Worm (Caenorhabditis elegans) whole organism, L4 larva: Measurements from ENCODE around the gene F54H5.2.
A peak's percentile ranks its signal among the peaks of the same experiment; 100 is the strongest.

Source experiments
- D1046.2 ChIP-seq: fragments of 200-800 bp; sonication (Bioruptor generic); IDR thresholded peaks from 2 replicates; pipeline ENCODE4 v1.3.6; 2022; ENCODE audit warnings: missing genetic modification characterization, missing compliant biosample characterization
- F26F4.8 ChIP-seq: fragments of 200-800 bp; sonication (Bioruptor generic); conservative IDR thresholded peaks from 2 replicates; pipeline ENCODE4 v1.3.6; 2022; ENCODE audit warnings: missing genetic modification characterization, missing compliant biosample characterization
- F44E2.7 ChIP-seq: fragments of 200-800 bp; sonication (Bioruptor generic); IDR thresholded peaks from 2 replicates; pipeline ENCODE4 v2.1.2; 2022; ENCODE audit warnings: missing genetic modification characterization, missing compliant biosample characterization
- R02D3.7 ChIP-seq: fragments of 150-350 bp; sonication (generic microtip); optimal IDR thresholded peaks from 3 replicates; lab custom pipeline; 2014; ENCODE audit warnings: missing biosample characterization, missing genetic modification characterization
- T26A8.4 ChIP-seq: fragments of 200-800 bp; sonication (Bioruptor generic); IDR thresholded peaks from 2 replicates; pipeline ENCODE4 v1.3.6; 2022; ENCODE audit warnings: missing genetic modification characterization, missing compliant biosample characterization
- Y5F2A.4 ChIP-seq: fragments of 200-800 bp; sonication (Bioruptor generic); optimal IDR thresholded peaks from 2 replicates; lab custom pipeline; 2018; ENCODE audit warnings: mild to moderate bottlenecking, missing genetic modification characterization, missing compliant biosample characterization
- Y75B8A.6 ChIP-seq: fragments of 200-800 bp; sonication (Bioruptor generic); IDR thresholded peaks from 2 replicates; pipeline ENCODE4 v1.3.6; 2022; ENCODE audit warnings: missing genetic modification reagents, missing genetic modification characterization, missing compliant biosample characterization
- ZK337.2 ChIP-seq: fragments of 200-800 bp; sonication (Bioruptor generic); IDR thresholded peaks from 2 replicates; pipeline ENCODE4 v1.3.6; 2022; ENCODE audit warnings: missing genetic modification reagents, missing genetic modification characterization, missing compliant biosample characterization
- ama-1 ChIP-seq: fragments of 150-350 bp; optimal IDR thresholded peaks from 2 replicates; lab custom pipeline; 2014; ENCODE audit warnings: inconsistent platforms, mixed read lengths
- arid-1 ChIP-seq: fragments of 200-800 bp; sonication (Bioruptor generic); conservative IDR thresholded peaks from 2 replicates; pipeline ENCODE4 v1.3.6; 2022; ENCODE audit warnings: missing genetic modification reagents, missing genetic modification characterization, missing compliant biosample characterization
- ceh-28 ChIP-seq: fragments of 150-350 bp; optimal IDR thresholded peaks from 2 replicates; lab custom pipeline; 2014; ENCODE audit warnings: missing biosample characterization, missing genetic modification reagents, missing genetic modification characterization
- ceh-44 ChIP-seq: fragments of 200-800 bp; sonication (Bioruptor generic); IDR thresholded peaks from 2 replicates; pipeline ENCODE4 v1.3.6; 2022; ENCODE audit warnings: missing genetic modification reagents, missing genetic modification characterization, missing compliant biosample characterization
- ces-1 ChIP-seq: fragments of 150-350 bp; sonication (generic microtip); optimal IDR thresholded peaks from 4 replicates; lab custom pipeline; 2014; ENCODE audit warnings: missing biosample characterization, missing genetic modification reagents, missing genetic modification characterization
- cey-2 ChIP-seq: sonication (generic microtip); optimal IDR thresholded peaks from 3 replicates; lab custom pipeline; 2017; ENCODE audit warnings: missing genetic modification characterization, mild to moderate bottlenecking, missing compliant biosample characterization, antibody characterized with exemption, borderline replicate concordance; ENCODE audit not compliant: insufficient read depth
- daf-12 ChIP-seq: fragments of 150-350 bp; optimal IDR thresholded peaks from 2 replicates; lab custom pipeline; 2014; ENCODE audit warnings: missing biosample characterization, missing genetic modification reagents, missing genetic modification characterization
- dmd-9 ChIP-seq: fragments of 200-800 bp; sonication (Bioruptor generic); IDR thresholded peaks from 2 replicates; pipeline ENCODE4 v1.3.6; 2022; ENCODE audit warnings: missing genetic modification reagents, missing genetic modification characterization, missing compliant biosample characterization
- dpl-1 ChIP-seq: fragments of 150-350 bp; optimal IDR thresholded peaks from 2 replicates; lab custom pipeline; 2014; ENCODE audit warnings: missing biosample characterization, missing genetic modification reagents, missing genetic modification characterization
- dve-1 ChIP-seq: sonication (generic microtip); optimal IDR thresholded peaks from 2 replicates; lab custom pipeline; 2017; ENCODE audit warnings: antibody characterized with exemption, mild to moderate bottlenecking, missing genetic modification characterization, missing compliant biosample characterization; ENCODE audit not compliant: insufficient read depth
- egl-43 ChIP-seq: fragments of 200-800 bp; sonication (Bioruptor generic); IDR thresholded peaks from 2 replicates; pipeline ENCODE4 v1.3.6; 2022; ENCODE audit warnings: missing genetic modification reagents, missing genetic modification characterization, missing compliant biosample characterization
- fkh-10 ChIP-seq: fragments of 150-350 bp; optimal IDR thresholded peaks from 2 replicates; lab custom pipeline; 2014; ENCODE audit warnings: missing biosample characterization, missing genetic modification reagents, missing genetic modification characterization
- fos-1 ChIP-seq: fragments of 150-350 bp; optimal IDR thresholded peaks from 2 replicates; lab custom pipeline; 2014; ENCODE audit warnings: missing biosample characterization, missing genetic modification characterization
- gei-8 ChIP-seq: fragments of 200-800 bp; sonication (Bioruptor generic); optimal IDR thresholded peaks from 2 replicates; lab custom pipeline; 2018; ENCODE audit warnings: mild to moderate bottlenecking, missing genetic modification characterization, missing compliant biosample characterization
- hif-1 ChIP-seq, 2 experiments: sonication (generic microtip); optimal IDR thresholded peaks; 2 replicates each; lab custom pipeline; 2016 to 2017; ENCODE audit warnings: missing compliant biosample characterization in 2 of 2, missing genetic modification characterization in 2 of 2, missing genetic modification reagents in 2 of 2, missing genotype in 2 of 2, mild to moderate bottlenecking in 1 of 2
- hlh-11 ChIP-seq: fragments of 200-800 bp; sonication (Bioruptor generic); optimal IDR thresholded peaks from 2 replicates; lab custom pipeline; 2018; ENCODE audit warnings: mild to moderate bottlenecking, missing genetic modification characterization, missing compliant biosample characterization
- jun-1 ChIP-seq: fragments of 150-350 bp; optimal IDR thresholded peaks from 2 replicates; lab custom pipeline; 2014; ENCODE audit warnings: missing biosample characterization, missing genetic modification reagents, missing genetic modification characterization
- lim-7 ChIP-seq: fragments of 200-800 bp; sonication (Bioruptor generic); IDR thresholded peaks from 2 replicates; pipeline ENCODE4 v1.3.6; 2022; ENCODE audit warnings: missing genetic modification characterization, missing compliant biosample characterization
- lin-15B ChIP-seq: fragments of 150-350 bp; sonication (generic microtip); optimal IDR thresholded peaks from 3 replicates; lab custom pipeline; 2014; ENCODE audit warnings: missing biosample characterization, missing genetic modification characterization
- lin-38 ChIP-seq: fragments of 200-800 bp; sonication (Bioruptor generic); IDR thresholded peaks from 2 replicates; pipeline ENCODE4 v1.3.6; 2022; ENCODE audit warnings: missing genetic modification reagents, missing genetic modification characterization, missing compliant biosample characterization
- lir-3 ChIP-seq: sonication (generic microtip); optimal IDR thresholded peaks from 2 replicates; lab custom pipeline; 2016; ENCODE audit warnings: mild to moderate bottlenecking, missing genetic modification characterization, missing compliant biosample characterization
- lsy-2 ChIP-seq, 2 experiments: fragments of 150-350 bp in 1 of 2; sonication (generic microtip) in 1 of 2; optimal IDR thresholded peaks; 2 replicates each; lab custom pipeline; 2014 to 2017; ENCODE audit warnings: missing biosample characterization in 2 of 2, missing genetic modification characterization in 2 of 2
- mdl-1 ChIP-seq, 2 experiments: fragments of 150-350 bp in 1 of 2; sonication (generic microtip) in 1 of 2; optimal IDR thresholded peaks; 2 replicates each; lab custom pipeline; 2014 to 2017; ENCODE audit warnings: missing biosample characterization in 2 of 2, missing genetic modification characterization in 2 of 2
- mdt-29 ChIP-seq: fragments of 200-800 bp; sonication (Bioruptor generic); IDR thresholded peaks from 2 replicates; pipeline ENCODE4 v1.3.6; 2022; ENCODE audit warnings: missing genetic modification reagents, missing genetic modification characterization, missing compliant biosample characterization
- mes-2 ChIP-seq: sonication (generic microtip); optimal IDR thresholded peaks from 2 replicates; lab custom pipeline; 2016; ENCODE audit warnings: missing genotype, mild to moderate bottlenecking, missing genetic modification characterization, missing compliant biosample characterization; ENCODE audit not compliant: poor library complexity, severe bottlenecking
- nhr-10 ChIP-seq: fragments of 150-350 bp; optimal IDR thresholded peaks from 2 replicates; lab custom pipeline; 2014; ENCODE audit warnings: missing biosample characterization, missing genetic modification characterization
- nhr-102 ChIP-seq: sonication (generic microtip); optimal IDR thresholded peaks from 2 replicates; lab custom pipeline; 2016; ENCODE audit warnings: mild to moderate bottlenecking, missing genetic modification characterization, moderate library complexity, missing compliant biosample characterization
- nhr-11 ChIP-seq: fragments of 150-350 bp; optimal IDR thresholded peaks from 2 replicates; lab custom pipeline; 2014; ENCODE audit warnings: missing biosample characterization, missing genetic modification characterization
- nhr-237 ChIP-seq: sonication (generic microtip); optimal IDR thresholded peaks from 2 replicates; lab custom pipeline; 2017; ENCODE audit warnings: missing biosample characterization, missing genetic modification characterization
- nhr-25 ChIP-seq: sonication (generic microtip); optimal IDR thresholded peaks from 2 replicates; lab custom pipeline; 2017; ENCODE audit warnings: missing genetic modification characterization, mild to moderate bottlenecking, missing compliant biosample characterization, antibody characterized with exemption, moderate library complexity, borderline replicate concordance; ENCODE audit not compliant: insufficient read depth
- nhr-6 ChIP-seq: fragments of 150-350 bp; optimal IDR thresholded peaks from 2 replicates; lab custom pipeline; 2014; ENCODE audit warnings: missing biosample characterization, missing genetic modification characterization
- nhr-77 ChIP-seq: fragments of 150-350 bp; optimal IDR thresholded peaks from 2 replicates; lab custom pipeline; 2014; ENCODE audit warnings: missing biosample characterization, missing genetic modification characterization
- pha-4 ChIP-seq, 2 experiments: fragments of 150-350 bp in 1 of 2; fragments of 200-800 bp in 1 of 2; sonication (Bioruptor generic) in 1 of 2; IDR thresholded peaks in 1 of 2; optimal IDR thresholded peaks in 1 of 2; 2 replicates each; pipeline versions ENCODE4 v1.3.6 to Lab custom; 2014 to 2022; ENCODE audit warnings: missing genetic modification characterization in 2 of 2, missing genetic modification reagents in 2 of 2, missing biosample characterization in 1 of 2, missing compliant biosample characterization in 1 of 2
- pqm-1 ChIP-seq: sonication (generic microtip); optimal IDR thresholded peaks from 2 replicates; lab custom pipeline; 2017; ENCODE audit warnings: missing biosample characterization, missing genetic modification characterization
- sdz-12 ChIP-seq: fragments of 200-800 bp; sonication (Bioruptor generic); optimal IDR thresholded peaks from 2 replicates; lab custom pipeline; 2018; ENCODE audit warnings: mild to moderate bottlenecking, missing genetic modification characterization, missing compliant biosample characterization
- snpc-1.2 ChIP-seq: fragments of 200-800 bp; sonication (Bioruptor generic); IDR thresholded peaks from 2 replicates; pipeline ENCODE4 v1.3.6; 2022; ENCODE audit warnings: missing genetic modification reagents, missing genetic modification characterization, missing compliant biosample characterization
- snpc-4 ChIP-seq: fragments of 150-350 bp; optimal IDR thresholded peaks from 2 replicates; lab custom pipeline; 2014; ENCODE audit warnings: missing biosample characterization, missing genetic modification characterization
- spr-1 ChIP-seq: sonication (generic microtip); optimal IDR thresholded peaks from 2 replicates; lab custom pipeline; 2016; ENCODE audit warnings: mild to moderate bottlenecking, missing genetic modification characterization, missing compliant biosample characterization
- unc-39 ChIP-seq: sonication (generic microtip); optimal IDR thresholded peaks from 2 replicates; lab custom pipeline; 2017; ENCODE audit warnings: missing biosample characterization, missing genetic modification characterization
- zfp-2 ChIP-seq: sonication (generic microtip); optimal IDR thresholded peaks from 2 replicates; lab custom pipeline; 2016; ENCODE audit warnings: mild to moderate bottlenecking, missing genetic modification characterization, missing compliant biosample characterization
- zip-11 ChIP-seq: fragments of 200-800 bp; sonication (Bioruptor generic); IDR thresholded peaks from 2 replicates; pipeline ENCODE4 v1.3.6; 2022; ENCODE audit warnings: missing genetic modification characterization, missing compliant biosample characterization
- ztf-7 ChIP-seq: fragments of 150-350 bp; optimal IDR thresholded peaks from 2 replicates; lab custom pipeline; 2014; ENCODE audit warnings: missing biosample characterization, missing genetic modification characterization

Gene F54H5.2

ce11 chrII:6587264-6587870 is 39.9 kb upstream of the F54H5.2 start, which contains the start of gene C56C10.7 (continued):
- TF ChIP-seq unc-39 (tag; lab: Kevin White, UChicago) (no peak), spr-1 (peak; percentile 10), lir-3 (tag; lab: Kevin White, UChicago) (no peak), D1046.2 (GFP tag; lab: Robert Waterston, UW) (no peak), Y5F2A.4 (peak; percentile 3), ceh-28 (no peak), nhr-6 (tag; lab: Kevin White, UChicago) (no peak), mdl-1 (tag; optimal IDR thresholded peaks at IDR 0.05; lab: Kevin White, UChicago) (no peak), hif-1 (tag; optimal IDR thresholded peaks at IDR 0.05; lab: Kevin White, UChicago) (no peak), lsy-2 (tag; optimal IDR thresholded peaks at IDR 0.05; lab: Kevin White, UChicago) (peak in 1 of 2 experiments; percentile 64), ces-1 (GFP tag; lab: Kevin White, UChicago) (no peak), nhr-77 (tag; lab: Kevin White, UChicago) (no peak), ztf-7 (tag; lab: Kevin White, UChicago) (no peak), nhr-11 (tag; lab: Kevin White, UChicago) (no peak), egl-43 (GFP tag; lab: Robert Waterston, UW) (no peak), cey-2 (no peak), snpc-4 (no peak), sdz-12 (GFP tag; lab: Kevin White, UChicago) (no peak), zfp-2 (tag; lab: Kevin White, UChicago) (no peak), snpc-1.2 (peak; percentile 54), F44E2.7 (0 out of 2 replicates have a peak, but pooled peaks have one; percentile 72), ama-1 (lab: Kevin White, UChicago) (peak; percentile 74), dve-1 (peak; percentile 33), fos-1 (tag; lab: Kevin White, UChicago) (no peak), daf-12 (tag; lab: Kevin White, UChicago) (no peak), hlh-11 (tag; lab: Kevin White, UChicago) (no peak), nhr-25 (tag; lab: Kevin White, UChicago) (no peak), jun-1 (tag; lab: Kevin White, UChicago) (no peak), fkh-10 (GFP tag; lab: Kevin White, UChicago) (no peak), F26F4.8 (GFP tag; lab: Robert Waterston, UW) (no peak), ZK337.2 (GFP tag; lab: Robert Waterston, UW) (no peak), T26A8.4 (GFP tag; lab: Robert Waterston, UW) (peak; percentile 40; the same call in 1 of the 2 replicates), nhr-237 (no peak), R02D3.7 (tag; lab: Kevin White, UChicago) (no peak), zip-11 (GFP tag; lab: Robert Waterston, UW) (no peak; the same call in 1 of the 2 replicates), lim-7 (no peak), pqm-1 (tag; lab: Kevin White, UChicago) (no peak), nhr-10 (tag; lab: Kevin White, UChicago) (no peak), mes-2 (no peak), dmd-9 (no peak), gei-8 (GFP tag; lab: Kevin White, UChicago) (no peak), dpl-1 (GFP tag; lab: Kevin White, UChicago) (no peak), lin-15B (no peak), nhr-102 (tag; lab: Kevin White, UChicago) (peak; percentile 58), lin-38 (GFP tag; lab: Robert Waterston, UW) (peak; percentile 74), mdt-29 (GFP tag; lab: Robert Waterston, UW) (no peak; the same call in 1 of the 2 replicates), Y75B8A.6 (0 out of 2 replicates have a peak, but pooled peaks have one; percentile 48), pha-4 (GFP tag; IDR thresholded peaks at IDR 0.05; lab: Robert Waterston, UW) (no peak; the same call in 1 of the 2 replicates), pha-4 (tag; optimal IDR thresholded peaks at IDR 0.05; lab: Kevin White, UChicago) (no peak), arid-1 (GFP tag; lab: Robert Waterston, UW) (peak; percentile 72), ceh-44 (GFP tag; lab: Robert Waterston, UW) (no peak)
